Fruit fly (Drosophila melanogaster) whole organism, embryonic: ENCODE results near the gene Spt20.
A peak's percentile ranks its signal among the peaks of the same experiment; 100 is the strongest.

Experiments used
- CG10274 ChIP-seq: fragments of 200-800 bp; sonication (Bioruptor generic); optimal IDR thresholded peaks from 3 replicates; lab custom pipeline; 2017; ENCODE audit warnings: missing biosample characterization, mild to moderate bottlenecking, missing genetic modification characterization
- CG10565 ChIP-seq: fragments of 200-800 bp; sonication (Bioruptor generic); optimal IDR thresholded peaks from 3 replicates; lab custom pipeline; 2016; ENCODE audit warnings: missing biosample characterization, mild to moderate bottlenecking, missing genetic modification characterization
- CG11723 ChIP-seq: fragments of 200-800 bp; sonication (Bioruptor generic); optimal IDR thresholded peaks from 2 replicates; lab custom pipeline; 2017; ENCODE audit warnings: missing biosample characterization, mild to moderate bottlenecking, missing genetic modification characterization
- CG12299 ChIP-seq: fragments of 200-800 bp; sonication (Bioruptor generic); optimal IDR thresholded peaks from 2 replicates; lab custom pipeline; 2018; ENCODE audit warnings: missing biosample characterization, mild to moderate bottlenecking, missing genetic modification characterization
- CG13287 ChIP-seq: fragments of 200-800 bp; sonication (Bioruptor generic); IDR thresholded peaks from 2 replicates; pipeline ENCODE4 v1.3.6; 2022; ENCODE audit warnings: missing biosample characterization, missing genetic modification characterization; ENCODE audit not compliant: partially characterized antibody
- CG1529 ChIP-seq: fragments of 200-800 bp; sonication (Bioruptor generic); optimal IDR thresholded peaks from 3 replicates; lab custom pipeline; 2018; ENCODE audit warnings: missing biosample characterization, missing genetic modification characterization
- CG15696 ChIP-seq: fragments of 200-800 bp; sonication (Bioruptor generic); optimal IDR thresholded peaks from 2 replicates; lab custom pipeline; 2019; ENCODE audit warnings: missing biosample characterization, mild to moderate bottlenecking, missing genetic modification characterization, moderate library complexity
- CG1603 ChIP-seq: fragments of 200-800 bp; sonication (Bioruptor generic); optimal IDR thresholded peaks from 2 replicates; lab custom pipeline; 2019; ENCODE audit warnings: missing biosample characterization, mild to moderate bottlenecking, missing genetic modification characterization, moderate library complexity
- CG16863 ChIP-seq: fragments of 200-800 bp; sonication (Bioruptor generic); optimal IDR thresholded peaks from 3 replicates; lab custom pipeline; 2016; ENCODE audit warnings: missing biosample characterization, missing genetic modification characterization
- CG17328 ChIP-seq: fragments of 200-800 bp; sonication (Bioruptor generic); IDR thresholded peaks from 2 replicates; pipeline ENCODE4 v1.3.6; 2022; ENCODE audit warnings: missing biosample characterization, missing genetic modification characterization
- CG17385 ChIP-seq: fragments of 200-800 bp; sonication (Bioruptor generic); optimal IDR thresholded peaks from 3 replicates; lab custom pipeline; 2018; ENCODE audit warnings: missing biosample characterization, mild to moderate bottlenecking, missing genetic modification characterization
- CG2875 ChIP-seq: fragments of 200-800 bp; sonication (Bioruptor generic); optimal IDR thresholded peaks from 2 replicates; lab custom pipeline; 2017; ENCODE audit warnings: missing biosample characterization, mild to moderate bottlenecking, missing genetic modification characterization, missing genetic modification reagents
- CG2889 ChIP-seq: fragments of 200-800 bp; sonication (Bioruptor generic); IDR thresholded peaks from 3 replicates; pipeline ENCODE4 v1.3.6; 2022; ENCODE audit warnings: missing biosample characterization, missing genetic modification characterization
- CG34376 ChIP-seq: fragments of 200-800 bp; sonication (Bioruptor generic); optimal IDR thresholded peaks from 2 replicates; lab custom pipeline; 2018; ENCODE audit warnings: missing biosample characterization, mild to moderate bottlenecking, missing genetic modification characterization
- CG4424 ChIP-seq: fragments of 200-800 bp; sonication (Bioruptor generic); optimal IDR thresholded peaks from 3 replicates; lab custom pipeline; 2016; ENCODE audit warnings: missing biosample characterization, missing genetic modification characterization
- CG6175 ChIP-seq: fragments of 200-800 bp; sonication (Bioruptor generic); IDR thresholded peaks from 3 replicates; pipeline ENCODE4 v1.3.6; 2022; ENCODE audit warnings: missing biosample characterization, missing genetic modification characterization
- CG6654 ChIP-seq: fragments of 200-800 bp; sonication (Bioruptor generic); optimal IDR thresholded peaks from 2 replicates; lab custom pipeline; 2017; ENCODE audit warnings: missing biosample characterization, mild to moderate bottlenecking, missing genetic modification characterization
- CG6854 ChIP-seq: fragments of 200-800 bp; sonication (Bioruptor generic); optimal IDR thresholded peaks from 3 replicates; lab custom pipeline; 2017; ENCODE audit warnings: missing biosample characterization, mild to moderate bottlenecking, missing genetic modification characterization
- CG7556 ChIP-seq: fragments of 200-800 bp; sonication (Bioruptor generic); optimal IDR thresholded peaks from 2 replicates; lab custom pipeline; 2017; ENCODE audit warnings: missing biosample characterization, mild to moderate bottlenecking, missing genetic modification characterization
- CG7786 ChIP-seq: fragments of 200-800 bp; sonication (Bioruptor generic); optimal IDR thresholded peaks from 2 replicates; lab custom pipeline; 2016; ENCODE audit warnings: missing biosample characterization, missing genetic modification characterization
- Chrac-16 ChIP-seq: fragments of 200-800 bp; sonication (Bioruptor generic); optimal IDR thresholded peaks from 3 replicates; lab custom pipeline; 2016; ENCODE audit warnings: missing biosample characterization, missing genetic modification characterization
- D19A ChIP-seq: fragments of 200-800 bp; optimal IDR thresholded peaks from 3 replicates; lab custom pipeline; 2019; ENCODE audit warnings: missing biosample characterization, mild to moderate bottlenecking, missing genetic modification characterization, moderate library complexity
- D19B ChIP-seq: fragments of 200-800 bp; sonication (Bioruptor generic); optimal IDR thresholded peaks from 2 replicates; lab custom pipeline; 2017; ENCODE audit warnings: missing biosample characterization, mild to moderate bottlenecking, missing genetic modification characterization
- Drgx ChIP-seq: fragments of 200-800 bp; sonication (Bioruptor generic); IDR thresholded peaks from 2 replicates; pipeline ENCODE4 v1.3.6; 2022; ENCODE audit warnings: missing biosample characterization, missing genetic modification characterization
- HLH4C ChIP-seq: fragments of 200-800 bp; sonication (Bioruptor generic); IDR thresholded peaks from 3 replicates; pipeline ENCODE4 v1.3.6; 2022; ENCODE audit warnings: missing biosample characterization, missing genetic modification characterization; ENCODE audit not compliant: partially characterized antibody
- Oaz ChIP-seq: fragments of 200-800 bp; sonication (Bioruptor generic); IDR thresholded peaks from 2 replicates; pipeline ENCODE4 v1.3.6; 2022; ENCODE audit warnings: missing biosample characterization, missing genetic modification characterization
- Ravus ChIP-seq: fragments of 200-800 bp; sonication (Bioruptor generic); IDR thresholded peaks from 2 replicates; pipeline ENCODE4 v1.3.6; 2022; ENCODE audit warnings: missing biosample characterization, missing genetic modification characterization
- Ssrp ChIP-seq: fragments of 200-800 bp; sonication (Bioruptor generic); optimal IDR thresholded peaks from 2 replicates; lab custom pipeline; 2018; ENCODE audit warnings: missing biosample characterization, mild to moderate bottlenecking, missing genetic modification characterization, moderate library complexity
- TFAM ChIP-seq: fragments of 200-800 bp; sonication (Bioruptor generic); optimal IDR thresholded peaks from 2 replicates; lab custom pipeline; 2017; ENCODE audit warnings: missing biosample characterization, missing genetic modification characterization, inconsistent platforms
- Taf1 ChIP-seq: fragments of 200-800 bp; sonication (Bioruptor generic); IDR thresholded peaks from 2 replicates; pipeline ENCODE4 v1.3.6; 2022; ENCODE audit warnings: missing biosample characterization, missing genetic modification characterization
- Xbp1 ChIP-seq: fragments of 200-800 bp; sonication (Bioruptor generic); optimal IDR thresholded peaks from 3 replicates; lab custom pipeline; 2016; ENCODE audit warnings: missing biosample characterization, mild to moderate bottlenecking, missing genetic modification characterization
- abd-A ChIP-seq: fragments of 200-800 bp; sonication (Bioruptor generic); optimal IDR thresholded peaks from 3 replicates; lab custom pipeline; 2019; ENCODE audit warnings: missing biosample characterization, mild to moderate bottlenecking, missing genetic modification characterization, moderate library complexity
- crc ChIP-seq: fragments of 200-800 bp; sonication (Bioruptor generic); optimal IDR thresholded peaks from 2 replicates; lab custom pipeline; 2016; ENCODE audit warnings: missing biosample characterization, missing genetic modification characterization
- emc ChIP-seq: fragments of 200-800 bp; sonication (Bioruptor generic); optimal IDR thresholded peaks from 2 replicates; lab custom pipeline; 2016; ENCODE audit warnings: missing biosample characterization, missing genetic modification characterization
- gsb-n ChIP-seq: fragments of 200-800 bp; sonication (Bioruptor generic); optimal IDR thresholded peaks from 3 replicates; lab custom pipeline; 2018; ENCODE audit warnings: missing biosample characterization, mild to moderate bottlenecking, missing genetic modification characterization
- h ChIP-seq: fragments of >200 bp; optimal IDR thresholded peaks from 2 replicates; lab custom pipeline; 2017
- her ChIP-seq: fragments of 200-800 bp; sonication (Bioruptor generic); optimal IDR thresholded peaks from 2 replicates; lab custom pipeline; 2016; ENCODE audit warnings: missing biosample characterization, missing genetic modification characterization
- lab ChIP-seq: fragments of 200-800 bp; sonication (Bioruptor generic); optimal IDR thresholded peaks from 3 replicates; lab custom pipeline; 2017; ENCODE audit warnings: missing biosample characterization, missing genetic modification characterization, mild to moderate bottlenecking, moderate library complexity, missing genetic modification reagents
- lbe ChIP-seq: fragments of 200-800 bp; sonication (Bioruptor generic); optimal IDR thresholded peaks from 2 replicates; lab custom pipeline; 2016; ENCODE audit warnings: missing biosample characterization, mild to moderate bottlenecking, missing genetic modification characterization
- odd ChIP-seq: fragments of 200-800 bp; sonication (Bioruptor generic); optimal IDR thresholded peaks from 2 replicates; lab custom pipeline; 2017; ENCODE audit warnings: missing biosample characterization, mild to moderate bottlenecking, missing genetic modification characterization
- org-1 ChIP-seq: fragments of 200-800 bp; sonication (Bioruptor generic); optimal IDR thresholded peaks from 2 replicates; lab custom pipeline; 2017; ENCODE audit warnings: missing biosample characterization, missing genetic modification characterization
- pita ChIP-seq: fragments of 200-800 bp; sonication (Bioruptor generic); optimal IDR thresholded peaks from 2 replicates; lab custom pipeline; 2017; ENCODE audit warnings: missing biosample characterization, mild to moderate bottlenecking, missing genetic modification characterization
- repo ChIP-seq: fragments of 200-800 bp; sonication (Bioruptor generic); optimal IDR thresholded peaks from 2 replicates; lab custom pipeline; 2016; ENCODE audit warnings: missing biosample characterization, missing genetic modification characterization
- rib ChIP-seq: fragments of 200-800 bp; sonication (Bioruptor generic); IDR thresholded peaks from 2 replicates; pipeline ENCODE4 v1.3.6; 2022; ENCODE audit warnings: missing biosample characterization, missing genetic modification characterization
- sd ChIP-seq: fragments of 200-800 bp; sonication (Bioruptor generic); optimal IDR thresholded peaks from 3 replicates; lab custom pipeline; 2018; ENCODE audit warnings: missing biosample characterization, mild to moderate bottlenecking, missing genetic modification characterization, moderate library complexity
- sens-2 ChIP-seq: fragments of 200-800 bp; sonication (Bioruptor generic); IDR thresholded peaks from 2 replicates; pipeline ENCODE4 v1.3.6; 2022; ENCODE audit warnings: missing biosample characterization, missing genetic modification characterization
- slp2 ChIP-seq: fragments of 200-800 bp; sonication (Bioruptor generic); optimal IDR thresholded peaks from 2 replicates; lab custom pipeline; 2016; ENCODE audit warnings: missing biosample characterization, missing genetic modification characterization
- sug ChIP-seq: fragments of 200-800 bp; optimal IDR thresholded peaks from 2 replicates; lab custom pipeline; 2019; ENCODE audit warnings: missing biosample characterization, mild to moderate bottlenecking, missing genetic modification characterization, moderate library complexity
- tgo ChIP-seq: fragments of 200-800 bp; sonication (Bioruptor generic); IDR thresholded peaks from 3 replicates; pipeline ENCODE4 v1.3.6; 2022; ENCODE audit warnings: missing biosample characterization, missing genetic modification characterization
- vnd ChIP-seq: fragments of 200-800 bp; sonication (Bioruptor generic); IDR thresholded peaks from 3 replicates; pipeline ENCODE4 v1.3.6; 2022; ENCODE audit warnings: missing biosample characterization, missing genetic modification characterization; ENCODE audit not compliant: partially characterized antibody
- zf30C ChIP-seq: fragments of 200-800 bp; sonication (Bioruptor generic); optimal IDR thresholded peaks from 3 replicates; lab custom pipeline; 2018; ENCODE audit warnings: missing biosample characterization, mild to moderate bottlenecking, missing genetic modification characterization
- zfh2 ChIP-seq: fragments of 200-800 bp; sonication (Bioruptor generic); optimal IDR thresholded peaks from 2 replicates; lab custom pipeline; 2016; ENCODE audit warnings: missing biosample characterization, missing genetic modification characterization

Spt20 gene

DNA sequence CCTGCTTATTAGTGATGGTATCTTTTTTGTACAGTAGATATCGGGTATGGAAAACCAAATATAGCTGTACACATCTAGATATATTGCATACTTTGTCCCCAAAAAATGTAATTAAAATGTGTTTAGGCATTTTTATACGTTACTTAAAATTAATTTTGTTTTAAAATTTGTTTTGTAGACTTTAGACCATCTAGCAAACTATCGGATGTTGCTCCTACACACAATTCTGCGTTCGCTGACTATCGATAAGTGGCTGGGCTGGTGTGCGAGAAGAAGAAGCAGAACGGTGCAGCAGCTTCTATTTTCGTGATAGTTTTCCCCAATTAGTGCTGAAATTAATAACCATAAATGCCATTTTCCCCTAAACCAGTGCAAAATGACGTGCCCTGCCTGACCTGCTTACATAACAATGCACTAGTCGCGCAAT is 10.6 kb downstream of the Spt20 start, which contains the start of the genes Vps36 and Liprin-beta (continued):
- TF ChIP-seq Ssrp (tag; lab: Kevin White, UChicago) (peak; percentile 88), CG16863 (GFP tag; lab: Kevin White, UChicago) (peak; percentile 84), tgo (GFP tag; lab: Robert Waterston, UW) (peak; percentile 87), D19A (tag; lab: Kevin White, UChicago) (no peak), D19B (GFP tag; lab: Kevin White, UChicago) (no peak), CG7556 (GFP tag; lab: Kevin White, UChicago) (peak; percentile 69), CG34376 (GFP tag; lab: Kevin White, UChicago) (peak; percentile 63), CG17328 (peak; percentile 83), her (GFP tag; lab: Kevin White, UChicago) (peak; percentile 81), gsb-n (no peak), TFAM (GFP tag; lab: Kevin White, UChicago) (peak; percentile 4), CG13287 (peak; percentile 97), Oaz (GFP tag; lab: Robert Waterston, UW) (peak; percentile 85), lbe (no peak), rib (peak; percentile 54), Drgx (GFP tag; lab: Robert Waterston, UW) (peak; percentile 71), org-1 (GFP tag; lab: Kevin White, UChicago) (peak; percentile 5), CG6854 (GFP tag; lab: Kevin White, UChicago) (no peak), abd-A (tag; lab: Kevin White, UChicago) (no peak), HLH4C (GFP tag; lab: Robert Waterston, UW) (peak; percentile 92), CG15696 (tag; lab: Kevin White, UChicago) (peak; percentile 87), CG6654 (GFP tag; lab: Kevin White, UChicago) (no peak), CG1603 (no peak), Ravus (GFP tag; lab: Robert Waterston, UW) (peak; percentile 49), CG7786 (GFP tag; lab: Kevin White, UChicago) (peak; percentile 89), CG2875 (GFP tag; lab: Kevin White, UChicago) (peak; percentile 28), odd (GFP tag; lab: Kevin White, UChicago) (no peak), CG12299 (tag; lab: Kevin White, UChicago) (peak; percentile 28), lab (no peak), CG17385 (GFP tag; lab: Kevin White, UChicago) (peak; percentile 98), crc (GFP tag; lab: Kevin White, UChicago) (peak; percentile 79), repo (GFP tag; lab: Kevin White, UChicago) (peak; percentile 74), Chrac-16 (peak; percentile 94), zf30C (GFP tag; lab: Kevin White, UChicago) (no peak), CG2889 (GFP tag; lab: Robert Waterston, UW) (peak; percentile 86), zfh2 (GFP tag; lab: Kevin White, UChicago) (peak; percentile 96), emc (GFP tag; lab: Kevin White, UChicago) (peak; percentile 65), sug (no peak), CG1529 (no peak), CG6175 (GFP tag; lab: Robert Waterston, UW) (peak; percentile 94), CG10274 (GFP tag; lab: Kevin White, UChicago) (peak; percentile 15), Taf1 (GFP tag; lab: Robert Waterston, UW) (peak; percentile 75; the same call in 1 of the 2 replicates), h (lab: Kevin White, UChicago) (no peak), CG10565 (no peak), Xbp1 (GFP tag; lab: Kevin White, UChicago) (peak; percentile 95), sd (tag; lab: Kevin White, UChicago) (no peak), CG4424 (GFP tag; lab: Kevin White, UChicago) (peak; percentile 89), CG11723 (GFP tag; lab: Kevin White, UChicago) (no peak), pita (no peak), sens-2 (GFP tag; lab: Robert Waterston, UW) (peak; percentile 13; the same call in 1 of the 2 replicates), vnd (peak; percentile 97), slp2 (GFP tag; lab: Kevin White, UChicago) (peak; percentile 80)
